Worm (Caenorhabditis elegans) whole organism, mixed stage, embryonic: Measurements from ENCODE around the gene rpl-11.1.

ENCODE experiments used
- blmp-1 ChIP-seq: fragments of 150-350 bp; optimal IDR thresholded peaks from 2 replicates; lab custom pipeline; 2014; ENCODE audit warnings: missing biosample characterization, missing genetic modification characterization
- ces-1 ChIP-seq: fragments of 150-350 bp; optimal IDR thresholded peaks from 2 replicates; lab custom pipeline; 2014; ENCODE audit warnings: missing biosample characterization, missing genetic modification reagents, missing genetic modification characterization
- elt-1 ChIP-seq: sonication (generic microtip); optimal IDR thresholded peaks from 2 replicates; lab custom pipeline; 2017; ENCODE audit warnings: missing genetic modification characterization, mild to moderate bottlenecking, missing compliant biosample characterization, antibody characterized with exemption, moderate library complexity, borderline replicate concordance; ENCODE audit not compliant: insufficient read depth
- elt-3 ChIP-seq: fragments of 150-350 bp; optimal IDR thresholded peaks from 2 replicates; lab custom pipeline; 2014; ENCODE audit warnings: missing biosample characterization, missing genetic modification characterization
- lin-13 ChIP-seq: fragments of 150-350 bp; optimal IDR thresholded peaks from 2 replicates; lab custom pipeline; 2014; ENCODE audit warnings: missing biosample characterization, missing genetic modification characterization
- mab-5 ChIP-seq: fragments of 150-350 bp; optimal IDR thresholded peaks from 2 replicates; lab custom pipeline; 2014; ENCODE audit warnings: missing biosample characterization, missing genetic modification characterization
- nhr-12 ChIP-seq: fragments of 150-350 bp; optimal IDR thresholded peaks from 2 replicates; lab custom pipeline; 2014; ENCODE audit warnings: missing biosample characterization, missing genetic modification characterization
- nhr-28 ChIP-seq: fragments of 150-350 bp; optimal IDR thresholded peaks from 2 replicates; lab custom pipeline; 2014; ENCODE audit warnings: missing biosample characterization, missing genetic modification characterization
- unc-62 ChIP-seq: fragments of 150-350 bp; optimal IDR thresholded peaks from 2 replicates; lab custom pipeline; 2014; ENCODE audit warnings: missing biosample characterization, missing genetic modification reagents, missing genetic modification characterization
- ztf-11 ChIP-seq: fragments of 150-350 bp; optimal IDR thresholded peaks from 2 replicates; lab custom pipeline; 2014; ENCODE audit warnings: missing biosample characterization, missing genetic modification characterization

DNA sequence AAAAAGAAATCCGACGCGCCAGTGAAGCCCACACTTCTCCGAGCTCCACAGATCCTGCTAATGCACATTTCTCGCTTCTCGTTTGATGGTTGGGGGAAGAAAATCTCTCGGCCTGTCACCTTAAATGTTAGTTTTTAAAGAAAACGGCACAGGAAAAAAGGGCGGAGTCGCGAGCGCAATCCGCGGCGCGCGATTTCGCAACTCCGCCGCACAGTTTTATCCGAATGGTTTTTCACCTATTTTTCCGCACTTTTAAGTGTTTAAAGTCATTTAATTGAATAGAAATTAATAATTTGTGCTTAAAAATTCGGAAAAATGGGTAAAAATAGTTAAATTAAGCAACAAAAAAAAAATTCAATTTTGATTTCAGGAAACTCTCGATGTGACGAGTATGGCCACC is 1.8 kb upstream of the rpl-11.1 start:
- TF ChIP-seq nhr-28 (tag; lab: Kevin White, UChicago) (no peak), ztf-11 (no peak), ces-1 (GFP tag; lab: Kevin White, UChicago) (no peak), unc-62 (no peak), elt-1 (no peak), lin-13 (tag; lab: Kevin White, UChicago) (no peak), blmp-1 (no peak), elt-3 (tag; lab: Kevin White, UChicago) (no peak), nhr-12 (tag; lab: Kevin White, UChicago) (no peak), mab-5 (no peak)
